Worm (Caenorhabditis elegans) whole organism, dauer: ENCODE measurements around the gene flp-10.

Experiments used
- unc-62 ChIP-seq: sonication (generic microtip); optimal IDR thresholded peaks from 2 replicates; lab custom pipeline; 2017; ENCODE audit warnings: missing biosample characterization, missing genetic modification reagents, missing genetic modification characterization

Gene flp-10

ce11 chrIV:7868607-7869006 is at the start of gene flp-10:
Gene flp-10 (plus strand): TSS chrIV:7868907.
- TF ChIP-seq unc-62 (GFP tag; lab: Kevin White, UChicago): no peak

DNA sequence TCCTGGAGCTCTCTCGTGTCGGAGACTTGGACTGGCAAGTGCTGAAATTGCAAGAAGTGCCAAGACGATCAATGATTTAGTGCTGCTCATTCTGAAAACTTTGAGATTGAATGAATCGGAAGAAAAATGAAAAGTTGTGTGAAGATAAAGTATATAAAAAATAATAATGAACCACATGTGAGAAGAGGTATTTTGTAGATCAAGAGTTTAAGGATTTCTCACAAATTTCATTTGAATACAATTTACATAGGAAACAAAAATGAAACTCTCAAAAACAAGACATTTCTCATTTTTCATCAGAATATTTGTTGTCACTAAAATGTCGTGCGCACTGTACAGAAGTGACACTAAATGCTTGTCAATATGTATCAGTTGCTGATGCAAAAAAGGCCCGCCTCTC is 46.2 kb upstream of the flp-10 start, which contains the start of gene T14A8.2:
Gene T14A8.2, minus strand, starts transcription at position 101 of the 400 bp plus-strand sequence.
- no peak for TF ChIP-seq unc-62 (GFP tag; lab: Kevin White, UChicago)

DNA sequence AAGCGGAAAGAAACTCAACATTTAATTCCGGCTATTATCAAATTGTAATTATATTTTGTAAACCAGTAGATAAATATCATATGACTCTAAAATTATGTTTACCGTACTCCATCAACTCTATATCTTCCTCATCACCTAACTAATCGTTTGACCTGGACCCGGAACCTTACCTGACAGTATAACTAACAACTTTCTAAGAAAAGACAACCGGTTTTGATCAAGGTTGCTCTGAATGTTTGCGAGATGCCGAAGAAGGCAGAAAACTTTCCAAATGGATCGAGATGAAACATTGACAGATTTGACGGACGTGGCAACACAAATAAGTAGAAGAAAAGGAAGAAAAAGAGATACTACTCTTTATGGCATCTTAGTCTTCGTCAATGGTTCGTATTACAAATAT is 44.1 kb upstream of the flp-10 start:
- TF ChIP-seq unc-62 (GFP tag; lab: Kevin White, UChicago): no peak

ce11 chrIV:7829275-7829938 is 39.3 kb upstream of the flp-10 start, which contains the start of gene C06A6.4:
Gene C06A6.4 (minus strand): TSS chrIV:7829298.
- TF ChIP-seq unc-62 (GFP tag; lab: Kevin White, UChicago): no peak

DNA sequence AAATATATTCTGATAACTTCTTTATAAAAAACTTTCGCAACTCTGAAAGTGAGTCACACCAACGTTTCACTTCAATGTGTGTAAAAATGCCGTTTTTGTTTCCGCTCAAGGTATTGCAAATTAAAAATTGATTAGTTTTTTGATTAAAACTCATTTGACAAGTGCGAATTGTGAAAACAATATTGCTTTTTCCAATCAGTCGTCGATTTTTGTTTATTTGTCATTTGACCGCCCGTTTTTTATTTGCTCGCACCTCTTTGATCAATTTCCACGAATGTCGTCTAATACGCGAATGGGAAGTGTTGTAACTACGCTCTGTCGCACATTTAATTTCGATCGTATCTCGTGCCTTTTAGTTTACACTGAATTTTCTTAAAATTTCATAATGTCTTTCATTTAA is 38.6 kb upstream of the flp-10 start, which contains the start of gene mvb-12:
Gene mvb-12, plus strand, starts transcription at position 375 of the 400 bp plus-strand sequence.
- TF ChIP-seq unc-62 (GFP tag; lab: Kevin White, UChicago): no peak

ce11 chrIV:7834625-7835228 is 34.0 kb upstream of the flp-10 start, which contains the start of gene erp-44.2:
Gene erp-44.2 (minus strand): TSS chrIV:7834675.
- no peak for TF ChIP-seq unc-62 (GFP tag; lab: Kevin White, UChicago)

ce11 chrIV:7836030-7836429 is 32.7 kb upstream of the flp-10 start:
- no peak for TF ChIP-seq unc-62 (GFP tag; lab: Kevin White, UChicago)

- TF ChIP-seq unc-62 (GFP tag; lab: Kevin White, UChicago): no peak
Measured at ce11 chrIV:7836491-7836890, 32.2 kb upstream of the flp-10 start.

DNA sequence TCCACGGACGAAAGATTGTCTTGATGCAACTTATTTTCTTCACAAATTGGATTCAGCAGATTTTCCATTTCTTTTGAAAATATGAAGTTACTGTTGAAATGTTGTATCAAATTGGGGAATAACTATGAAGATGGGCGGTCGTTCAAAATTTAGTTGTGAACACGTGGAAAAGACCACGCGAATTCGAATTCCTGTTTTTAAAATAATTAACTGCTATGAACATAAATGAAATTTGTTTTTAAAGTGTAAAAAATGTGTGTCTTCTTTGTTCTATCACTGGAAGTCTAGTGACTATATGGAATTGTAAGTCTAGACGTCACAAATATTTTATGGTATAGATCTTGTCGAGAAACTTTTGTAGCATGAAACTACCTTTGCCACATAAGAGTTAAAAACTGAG is 30.3 kb upstream of the flp-10 start, which contains the start of gene C06A6.7:
Gene C06A6.7, minus strand, starts transcription at position 101 of the 400 bp plus-strand sequence.
- TF ChIP-seq unc-62 (GFP tag; lab: Kevin White, UChicago): no peak

ce11 chrIV:7839923-7840322 is 28.8 kb upstream of the flp-10 start:
- TF ChIP-seq unc-62 (GFP tag; lab: Kevin White, UChicago): no peak

DNA sequence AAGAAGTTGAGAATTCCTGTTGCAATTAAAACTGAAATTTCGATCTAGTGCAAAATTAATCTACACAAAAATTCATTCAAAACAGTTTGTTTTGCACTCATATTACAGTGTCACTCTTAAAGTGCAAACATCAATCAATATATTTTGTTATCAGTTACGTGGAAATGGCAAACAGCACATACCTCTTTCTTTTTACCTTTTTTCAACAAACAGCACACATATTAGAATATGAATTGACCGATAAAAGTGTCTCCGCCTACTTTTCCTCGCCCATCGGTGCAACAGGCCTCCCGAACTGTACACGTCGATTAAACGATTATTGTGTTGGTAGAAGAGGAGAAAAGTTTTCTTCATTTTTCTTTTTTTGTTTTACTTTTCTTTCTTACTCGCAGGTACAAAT is 27.5 kb upstream of the flp-10 start:
- no peak for TF ChIP-seq unc-62 (GFP tag; lab: Kevin White, UChicago)

ce11 chrIV:7844333-7844973 is 24.3 kb upstream of the flp-10 start:
- no peak for TF ChIP-seq unc-62 (GFP tag; lab: Kevin White, UChicago)

- TF ChIP-seq unc-62 (GFP tag; lab: Kevin White, UChicago): no peak
Measured at ce11 chrIV:7845585-7845984, 23.1 kb upstream of the flp-10 start.

DNA sequence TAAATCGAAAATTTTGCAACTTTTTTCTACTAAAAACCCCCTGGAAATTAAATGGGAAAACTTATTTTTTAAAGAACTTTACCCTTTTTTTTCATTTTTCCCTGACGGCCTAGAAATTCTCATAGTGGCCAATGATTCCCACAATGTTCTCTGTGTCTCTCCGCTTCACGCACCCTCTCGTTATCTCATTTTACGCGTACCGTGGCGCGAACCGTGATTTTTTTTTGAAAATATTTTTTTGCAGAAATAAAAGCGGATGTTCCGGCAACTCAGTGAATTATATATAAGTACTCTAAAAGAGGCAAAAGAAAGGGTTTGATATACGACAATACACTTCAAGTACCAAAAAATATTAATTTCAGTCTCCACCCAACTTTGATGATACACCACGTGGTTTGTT is 22.3 kb upstream of the flp-10 start, which contains the start of gene C06A6.2:
Gene C06A6.2, plus strand, starts transcription at position 237 of the 400 bp plus-strand sequence.
- TF ChIP-seq unc-62 (GFP tag; lab: Kevin White, UChicago): no peak

DNA sequence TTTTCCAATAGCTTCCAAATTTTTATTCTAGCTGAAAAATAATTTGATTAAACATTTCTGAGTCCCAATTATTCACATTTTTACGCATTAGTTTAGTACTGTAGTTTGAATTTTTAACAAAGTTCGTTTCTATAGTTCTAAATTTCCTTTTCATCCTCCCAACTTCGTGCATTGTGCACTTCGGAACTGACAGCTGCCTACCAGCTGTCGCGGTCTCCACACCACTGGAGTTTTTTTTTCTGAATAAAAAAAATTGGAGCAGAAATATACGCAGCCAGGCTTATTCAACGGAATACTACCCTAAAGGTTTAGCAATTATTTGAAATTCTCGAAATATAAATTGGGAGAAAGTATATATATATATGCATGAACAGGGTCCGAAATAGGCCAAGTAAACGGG is 19.5 kb upstream of the flp-10 start:
- TF ChIP-seq unc-62 (GFP tag; lab: Kevin White, UChicago): no peak

- no peak for TF ChIP-seq unc-62 (GFP tag; lab: Kevin White, UChicago)
Measured at ce11 chrIV:7850329-7850728, 18.4 kb upstream of the flp-10 start.
